Worm (Caenorhabditis elegans) whole organism, early embryonic: Measurements from ENCODE around the gene T24C2.3.

Experiments
- aly-1 ChIP-seq: sonication (generic microtip); optimal IDR thresholded peaks from 2 replicates; lab custom pipeline; 2016; ENCODE audit warnings: missing genetic modification characterization, missing compliant biosample characterization
- ama-1 ChIP-seq: fragments of 150-350 bp; optimal IDR thresholded peaks from 2 replicates; lab custom pipeline; 2014
- ceh-13 ChIP-seq: fragments of 200-800 bp; sonication (Bioruptor generic); optimal IDR thresholded peaks from 2 replicates; lab custom pipeline; 2018; ENCODE audit warnings: mild to moderate bottlenecking, missing genetic modification characterization, missing compliant biosample characterization
- ets-7 ChIP-seq: sonication (generic microtip); optimal IDR thresholded peaks from 2 replicates; lab custom pipeline; 2016; ENCODE audit warnings: missing genotype, missing genetic modification characterization, missing compliant biosample characterization
- sea-1 ChIP-seq: fragments of 200-800 bp; sonication (Bioruptor generic); conservative IDR thresholded peaks from 2 replicates; pipeline ENCODE4 v1.3.6; 2022; ENCODE audit warnings: missing genetic modification characterization, missing compliant biosample characterization
- tbx-37 ChIP-seq: fragments of 200-800 bp; sonication (Bioruptor generic); conservative IDR thresholded peaks from 2 replicates; pipeline ENCODE4 v1.3.6; 2022; ENCODE audit warnings: missing genetic modification reagents, missing genetic modification characterization, missing compliant biosample characterization
- tra-4 ChIP-seq: sonication (generic microtip); optimal IDR thresholded peaks from 2 replicates; lab custom pipeline; 2017; ENCODE audit warnings: missing genetic modification characterization, missing compliant biosample characterization

- TF ChIP-seq sea-1 (no peak), aly-1 (tag; lab: Kevin White, UChicago) (peak; percentile 55), tra-4 (no peak), ets-7 (tag; lab: Kevin White, UChicago) (no peak), ceh-13 (GFP tag; lab: Kevin White, UChicago) (no peak), tbx-37 (GFP tag; lab: Robert Waterston, UW) (no peak), ama-1 (no peak)
Observed at ce11 chrX:14581429-14581828, 38.1 kb downstream of the T24C2.3 start, which contains the start of gene sym-1.
